Fruit fly (Drosophila melanogaster): ENCODE measurements around the gene Trm7-34.

DNA sequence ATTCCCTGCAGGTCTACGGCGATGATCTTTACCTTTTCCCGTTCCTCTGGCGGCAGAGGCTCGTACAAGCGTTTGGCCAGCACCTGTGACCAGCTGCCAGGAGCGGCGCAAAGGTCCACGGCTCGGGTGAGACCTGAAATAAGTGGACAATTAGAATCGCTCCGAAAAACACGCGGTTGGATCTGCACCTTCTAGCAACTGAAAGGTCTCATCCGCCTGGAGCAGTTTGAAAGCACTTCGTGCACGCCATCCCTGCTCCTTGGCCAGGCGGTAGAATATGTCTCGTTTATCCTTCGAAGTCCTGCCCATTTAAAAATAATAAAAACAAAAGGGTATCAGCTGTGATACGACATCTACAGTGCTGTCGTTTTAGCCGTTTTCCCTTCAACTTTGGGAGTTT is at the start of gene Trm7-34:
- TF ChIP-seq cic (GFP tag; optimal IDR thresholded peaks at IDR 0.05) (no peak), pad (GFP tag; optimal IDR thresholded peaks at IDR 0.05) (no peak), CG14711 (tag; optimal IDR thresholded peaks at IDR 0.05) (no peak), CG33017 (tag; optimal IDR thresholded peaks at IDR 0.05) (no peak), ovo (GFP tag; optimal IDR thresholded peaks at IDR 0.05) (no peak), CG11617 (GFP tag; optimal IDR thresholded peaks at IDR 0.05) (no peak), tj (GFP tag; optimal IDR thresholded peaks at IDR 0.05) (no peak), CG7045 (GFP tag; optimal IDR thresholded peaks at IDR 0.05) (no peak), kay (GFP tag; ENCODE audit: borderline replicate concordance) (no peak)
